Fruit fly (Drosophila melanogaster): ENCODE data around the gene Dus1.

The Dus1 gene

dm6 chr2L:271553-271952 is at the start of gene Dus1:
TSS of gene Dus1 (minus strand) at chr2L:271744.
- TF ChIP-seq noc (tag; optimal IDR thresholded peaks at IDR 0.05), result no peak

dm6 chr2L:321148-321547 is 49.6 kb upstream of the Dus1 start, which contains the start of gene CG11911:
TSS of gene CG11911 (minus strand) at chr2L:321248.
- TF ChIP-seq noc (tag; optimal IDR thresholded peaks at IDR 0.05), result no peak

dm6 chr2L:319745-320144 is 48.2 kb upstream of the Dus1 start:
- no peak for TF ChIP-seq noc (tag; optimal IDR thresholded peaks at IDR 0.05)

- TF ChIP-seq noc (tag; optimal IDR thresholded peaks at IDR 0.05), result no peak
These were observed 47.6 kb upstream of the Dus1 start, which contains the start of gene CG11912 for dm6 chr2L:319159-319558. TSS of gene CG11912 (minus strand) at chr2L:319259.

- TF ChIP-seq noc (tag; optimal IDR thresholded peaks at IDR 0.05), result no peak
These were observed 38.4 kb upstream of the Dus1 start for dm6 chr2L:309812-310431.

- peak; percentile 10 for TF ChIP-seq noc (tag; optimal IDR thresholded peaks at IDR 0.05)
These were observed 37.6 kb upstream of the Dus1 start for dm6 chr2L:309177-309576.

dm6 chr2L:308194-308706 is 36.7 kb upstream of the Dus1 start:
- TF ChIP-seq noc (tag; optimal IDR thresholded peaks at IDR 0.05), result no peak

- no peak for TF ChIP-seq noc (tag; optimal IDR thresholded peaks at IDR 0.05)
These were observed 35.6 kb upstream of the Dus1 start for dm6 chr2L:307129-307528.

dm6 chr2L:306188-306927 is 34.8 kb upstream of the Dus1 start:
- no peak for TF ChIP-seq noc (tag; optimal IDR thresholded peaks at IDR 0.05)

- TF ChIP-seq noc (tag; optimal IDR thresholded peaks at IDR 0.05), result peak; percentile 24
These were observed 34.1 kb upstream of the Dus1 start, which contains the start of gene Plc21C for dm6 chr2L:305646-306045. TSS of gene Plc21C (plus strand) at chr2L:305935.

dm6 chr2L:305198-305597 is 33.7 kb upstream of the Dus1 start:
- TF ChIP-seq noc (tag; optimal IDR thresholded peaks at IDR 0.05), result no peak

- TF ChIP-seq noc (tag; optimal IDR thresholded peaks at IDR 0.05), result no peak
These were observed 31.9 kb upstream of the Dus1 start for dm6 chr2L:303306-303962.

dm6 chr2L:300877-301706 is 29.5 kb upstream of the Dus1 start:
- TF ChIP-seq noc (tag; optimal IDR thresholded peaks at IDR 0.05), result peak; percentile 66

- TF ChIP-seq noc (tag; optimal IDR thresholded peaks at IDR 0.05), result no peak
These were observed 28.5 kb upstream of the Dus1 start for dm6 chr2L:300006-300405.

dm6 chr2L:299038-299437 is 27.5 kb upstream of the Dus1 start:
- TF ChIP-seq noc (tag; optimal IDR thresholded peaks at IDR 0.05), result no peak

- no peak for TF ChIP-seq noc (tag; optimal IDR thresholded peaks at IDR 0.05)
These were observed 26.7 kb upstream of the Dus1 start for dm6 chr2L:298285-298644.

All from whole organism, larva.